Fruit fly (Drosophila melanogaster) whole organism, prepupa: ENCODE results near the gene CG42266.

Experiments
- Blimp-1 ChIP-seq: fragments of 200-800 bp; sonication (Bioruptor generic); optimal IDR thresholded peaks from 3 replicates; lab custom pipeline; 2017; ENCODE audit warnings: missing biosample characterization, missing genetic modification characterization, mild to moderate bottlenecking, moderate library complexity, missing genetic modification reagents
- CG10631 ChIP-seq: fragments of 200-800 bp; sonication (Bioruptor generic); optimal IDR thresholded peaks from 2 replicates; lab custom pipeline; 2016; ENCODE audit warnings: missing biosample characterization, missing genetic modification characterization
- CG10669 ChIP-seq: fragments of 200-800 bp; sonication (Bioruptor generic); optimal IDR thresholded peaks from 3 replicates; lab custom pipeline; 2018; ENCODE audit warnings: missing biosample characterization, mild to moderate bottlenecking, missing genetic modification characterization, moderate library complexity
- CG11294 ChIP-seq: fragments of 200-800 bp; sonication (Bioruptor generic); IDR thresholded peaks from 2 replicates; pipeline ENCODE4 v1.3.6; 2022; ENCODE audit warnings: missing biosample characterization, missing genetic modification characterization
- CG11762 ChIP-seq: fragments of 200-800 bp; sonication (Bioruptor generic); optimal IDR thresholded peaks from 3 replicates; lab custom pipeline; 2016; ENCODE audit warnings: missing biosample characterization, missing genetic modification characterization; ENCODE audit not compliant: insufficient read depth
- CG11902 ChIP-seq: fragments of 200-800 bp; sonication (Bioruptor generic); optimal IDR thresholded peaks from 3 replicates; lab custom pipeline; 2016; ENCODE audit warnings: missing biosample characterization, missing genetic modification characterization
- CG15336 ChIP-seq: fragments of 200-800 bp; sonication (Bioruptor generic); IDR thresholded peaks from 2 replicates; pipeline ENCODE4 v1.3.6; 2022; ENCODE audit warnings: missing biosample characterization, missing genetic modification characterization
- CG16779 ChIP-seq: fragments of 200-800 bp; sonication (Bioruptor generic); optimal IDR thresholded peaks from 3 replicates; lab custom pipeline; 2017; ENCODE audit warnings: missing biosample characterization, mild to moderate bottlenecking, missing genetic modification characterization
- CG3032 ChIP-seq: fragments of 200-800 bp; optimal IDR thresholded peaks from 2 replicates; lab custom pipeline; 2019; ENCODE audit warnings: missing biosample characterization, mild to moderate bottlenecking, missing genetic modification characterization, moderate library complexity
- CG31627 ChIP-seq: fragments of 200-800 bp; sonication (Bioruptor generic); optimal IDR thresholded peaks from 3 replicates; lab custom pipeline; 2016; ENCODE audit warnings: missing biosample characterization, missing genetic modification characterization
- CG34406 ChIP-seq: fragments of 200-800 bp; sonication (Bioruptor generic); optimal IDR thresholded peaks from 3 replicates; lab custom pipeline; 2016; ENCODE audit warnings: missing biosample characterization, missing genetic modification characterization
- CG4318 ChIP-seq: fragments of 200-800 bp; sonication (Bioruptor generic); optimal IDR thresholded peaks from 3 replicates; lab custom pipeline; 2017; ENCODE audit warnings: missing biosample characterization, mild to moderate bottlenecking, missing genetic modification characterization
- CG6163 ChIP-seq: fragments of 200-800 bp; sonication (Bioruptor generic); IDR thresholded peaks from 3 replicates; pipeline ENCODE4 v1.3.6; 2022; ENCODE audit warnings: missing biosample characterization, missing genetic modification characterization
- CG6276 ChIP-seq: fragments of 200-800 bp; sonication (Bioruptor generic); optimal IDR thresholded peaks from 2 replicates; lab custom pipeline; 2017; ENCODE audit warnings: missing biosample characterization, mild to moderate bottlenecking, missing genetic modification characterization
- CG6792 ChIP-seq: fragments of 200-800 bp; sonication (Bioruptor generic); optimal IDR thresholded peaks from 3 replicates; lab custom pipeline; 2016; ENCODE audit warnings: missing biosample characterization, missing genetic modification characterization
- CG6808 ChIP-seq: fragments of 200-800 bp; sonication (Bioruptor generic); optimal IDR thresholded peaks from 3 replicates; lab custom pipeline; 2017; ENCODE audit warnings: missing biosample characterization, missing genetic modification characterization, mild to moderate bottlenecking, moderate library complexity, missing genetic modification reagents
- CG6854 ChIP-seq: fragments of 200-800 bp; sonication (Bioruptor generic); optimal IDR thresholded peaks from 2 replicates; lab custom pipeline; 2017; ENCODE audit warnings: missing biosample characterization, mild to moderate bottlenecking, missing genetic modification characterization
- CG7368 ChIP-seq: fragments of 200-800 bp; sonication (Bioruptor generic); optimal IDR thresholded peaks from 3 replicates; lab custom pipeline; 2016; ENCODE audit warnings: missing biosample characterization, missing genetic modification characterization
- CG8119 ChIP-seq: fragments of 200-800 bp; sonication (Bioruptor generic); IDR thresholded peaks from 3 replicates; pipeline ENCODE4 v1.3.6; 2022; ENCODE audit warnings: missing biosample characterization, missing genetic modification characterization
- CG9139 ChIP-seq: fragments of 200-800 bp; sonication (Bioruptor generic); optimal IDR thresholded peaks from 3 replicates; lab custom pipeline; 2017; ENCODE audit warnings: missing biosample characterization, mild to moderate bottlenecking, missing genetic modification characterization
- Eip75B ChIP-seq: fragments of 200-800 bp; sonication (Bioruptor generic); optimal IDR thresholded peaks from 3 replicates; lab custom pipeline; 2016; ENCODE audit warnings: missing biosample characterization, missing genetic modification characterization
- Eip78C ChIP-seq: fragments of 200-800 bp; sonication (Bioruptor generic); peaks from one replicate; lab custom pipeline; 2016; ENCODE audit warnings: missing biosample characterization, missing genetic modification characterization
- Eip93F ChIP-seq: fragments of 200-800 bp; sonication (Bioruptor generic); optimal IDR thresholded peaks from 2 replicates; lab custom pipeline; 2016; ENCODE audit warnings: missing biosample characterization, mild to moderate bottlenecking, missing genetic modification characterization
- Ets21C ChIP-seq: fragments of 200-800 bp; sonication (Bioruptor generic); optimal IDR thresholded peaks from 3 replicates; lab custom pipeline; 2016; ENCODE audit warnings: missing biosample characterization, missing genetic modification characterization
- Ets96B ChIP-seq: fragments of 200-800 bp; optimal IDR thresholded peaks from 2 replicates; lab custom pipeline; 2019; ENCODE audit warnings: missing biosample characterization, mild to moderate bottlenecking, missing genetic modification characterization, moderate library complexity
- Hr38 ChIP-seq: sonication (Bioruptor generic); optimal IDR thresholded peaks from 2 replicates; lab custom pipeline; 2016; ENCODE audit warnings: missing biosample characterization, missing genetic modification characterization
- Hr4 ChIP-seq: fragments of 200-800 bp; sonication (Bioruptor generic); optimal IDR thresholded peaks from 3 replicates; lab custom pipeline; 2016; ENCODE audit warnings: missing biosample characterization, missing genetic modification characterization
- Met ChIP-seq: fragments of 200-800 bp; sonication (Bioruptor generic); optimal IDR thresholded peaks from 3 replicates; lab custom pipeline; 2016; ENCODE audit warnings: missing biosample characterization, missing genetic modification characterization
- OdsH ChIP-seq: fragments of 200-800 bp; sonication (Bioruptor generic); optimal IDR thresholded peaks from 3 replicates; lab custom pipeline; 2016; ENCODE audit warnings: missing biosample characterization, missing genetic modification characterization
- Sox102F ChIP-seq: fragments of 200-800 bp; sonication (Bioruptor generic); optimal IDR thresholded peaks from 2 replicates; lab custom pipeline; 2016; ENCODE audit warnings: missing biosample characterization, mild to moderate bottlenecking, missing genetic modification characterization
- Sox14 ChIP-seq: fragments of 200-800 bp; sonication (Bioruptor generic); optimal IDR thresholded peaks from 3 replicates; lab custom pipeline; 2016; ENCODE audit warnings: missing biosample characterization, missing genetic modification characterization
- Sox15 ChIP-seq: fragments of 200-800 bp; sonication (Bioruptor generic); optimal IDR thresholded peaks from 3 replicates; lab custom pipeline; 2016; ENCODE audit warnings: missing biosample characterization, missing genetic modification characterization
- achi ChIP-seq: fragments of 200-800 bp; sonication (Bioruptor generic); optimal IDR thresholded peaks from 3 replicates; lab custom pipeline; 2016; ENCODE audit warnings: missing biosample characterization, missing genetic modification characterization
- acj6 ChIP-seq: fragments of 200-800 bp; sonication (Bioruptor generic); optimal IDR thresholded peaks from 3 replicates; lab custom pipeline; 2016; ENCODE audit warnings: missing biosample characterization, missing genetic modification characterization
- cyc ChIP-seq: fragments of 200-800 bp; sonication (Bioruptor generic); optimal IDR thresholded peaks from 3 replicates; lab custom pipeline; 2016; ENCODE audit warnings: missing biosample characterization, missing genetic modification characterization
- dsx ChIP-seq: fragments of 200-800 bp; optimal IDR thresholded peaks from 3 replicates; lab custom pipeline; 2019; ENCODE audit warnings: missing biosample characterization, mild to moderate bottlenecking, missing genetic modification characterization, moderate library complexity; ENCODE audit not compliant: poor library complexity, severe bottlenecking
- fkh ChIP-seq: fragments of 200-800 bp; sonication (Bioruptor generic); optimal IDR thresholded peaks from 3 replicates; lab custom pipeline; 2017; ENCODE audit warnings: missing biosample characterization, mild to moderate bottlenecking, missing genetic modification characterization, moderate library complexity
- lz ChIP-seq: fragments of 200-800 bp; sonication (Bioruptor generic); optimal IDR thresholded peaks from 3 replicates; lab custom pipeline; 2016; ENCODE audit warnings: missing biosample characterization, missing genetic modification characterization
- net ChIP-seq: fragments of 200-800 bp; sonication (Bioruptor generic); optimal IDR thresholded peaks from 3 replicates; lab custom pipeline; 2016; ENCODE audit warnings: missing biosample characterization, missing genetic modification characterization
- pdm3 ChIP-seq: fragments of 200-800 bp; sonication (Bioruptor generic); optimal IDR thresholded peaks from 3 replicates; lab custom pipeline; 2016; ENCODE audit warnings: missing biosample characterization, missing genetic modification characterization
- spab ChIP-seq: fragments of 200-800 bp; sonication (Bioruptor generic); optimal IDR thresholded peaks from 2 replicates; lab custom pipeline; 2017; ENCODE audit warnings: missing biosample characterization, mild to moderate bottlenecking, missing genetic modification characterization, missing genetic modification reagents
- ss ChIP-seq, 2 experiments: fragments of 200-800 bp; sonication (Bioruptor generic); optimal IDR thresholded peaks; 2 replicates in 1 of 2; 3 replicates in 1 of 2; lab custom pipeline; 2017 to 2018; ENCODE audit warnings: mild to moderate bottlenecking in 2 of 2, missing biosample characterization in 2 of 2, missing genetic modification characterization in 2 of 2, moderate library complexity in 1 of 2
- svp ChIP-seq: fragments of 200-800 bp; sonication (Bioruptor generic); peaks from one replicate; lab custom pipeline; 2016; ENCODE audit warnings: missing biosample characterization, missing genetic modification characterization
- topi ChIP-seq: fragments of 200-800 bp; sonication (Bioruptor generic); optimal IDR thresholded peaks from 3 replicates; lab custom pipeline; 2016; ENCODE audit warnings: missing biosample characterization, missing genetic modification characterization
- vri ChIP-seq: fragments of 200-800 bp; sonication (Bioruptor generic); optimal IDR thresholded peaks from 3 replicates; lab custom pipeline; 2016; ENCODE audit warnings: missing biosample characterization, mild to moderate bottlenecking, missing genetic modification characterization

Gene CG42266

DNA sequence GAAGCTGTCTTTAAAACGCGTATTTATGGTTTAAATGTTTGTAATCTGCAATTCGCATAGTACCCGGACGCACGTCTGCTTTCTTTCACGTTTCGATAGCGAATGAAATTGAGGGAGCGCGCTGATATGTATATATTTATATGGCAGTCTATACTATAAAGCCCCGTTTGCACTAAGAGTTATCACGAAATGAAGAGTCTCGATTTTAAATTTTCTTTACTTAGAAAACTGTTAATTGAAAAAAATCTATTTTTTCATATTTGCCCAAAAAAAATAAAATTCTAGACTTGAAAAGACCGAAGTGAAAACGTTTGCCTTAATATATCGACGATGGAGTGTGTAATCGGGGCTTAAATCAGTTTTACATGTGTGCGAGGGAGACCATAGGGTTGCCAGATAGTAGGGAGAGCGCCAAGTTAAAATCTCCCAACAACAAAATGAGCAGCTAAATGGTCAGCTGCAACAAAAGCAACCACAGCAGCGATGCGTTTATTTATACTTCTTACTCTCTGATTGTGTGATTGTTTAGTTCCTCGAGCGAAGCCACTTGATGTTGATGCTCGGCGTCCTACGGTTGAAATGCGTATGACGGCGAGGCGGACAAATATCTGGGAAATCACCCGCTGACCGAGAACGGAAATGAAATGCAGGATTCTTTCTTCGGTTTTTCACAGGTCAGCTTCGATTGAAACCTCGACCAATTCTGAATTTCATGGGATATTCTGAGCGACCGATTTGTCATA lies 14.5 kb downstream of the CG42266 start, which contains the start of gene cact (continued):
- TF ChIP-seq CG11902 (GFP tag; lab: Kevin White, UChicago) (peak; percentile 82), lz (GFP tag; lab: Kevin White, UChicago) (peak; percentile 96), fkh (GFP tag; lab: Kevin White, UChicago) (peak; percentile 83), pdm3 (peak; percentile 94), acj6 (GFP tag; lab: Kevin White, UChicago) (peak; percentile 93), CG4318 (GFP tag; lab: Kevin White, UChicago) (peak; percentile 83), CG10669 (GFP tag; lab: Kevin White, UChicago) (peak; percentile 85), Hr4 (peak; percentile 96), topi (GFP tag; lab: Kevin White, UChicago) (peak; percentile 92), Met (GFP tag; lab: Kevin White, UChicago) (peak; percentile 94), Sox14 (GFP tag; lab: Kevin White, UChicago) (peak; percentile 94), Ets96B (tag; lab: Kevin White, UChicago) (peak; percentile 93), CG11294 (GFP tag; lab: Robert Waterston, UW) (peak; percentile 86), CG11762 (peak; percentile 63), spab (peak; percentile 69), vri (GFP tag; lab: Kevin White, UChicago) (peak; percentile 84), CG6792 (GFP tag; lab: Kevin White, UChicago) (peak; percentile 91), CG15336 (peak; percentile 93), svp (peak; percentile 94), CG16779 (tag; lab: Kevin White, UChicago) (peak; percentile 84), achi (GFP tag; lab: Kevin White, UChicago) (peak; percentile 92), ss (GFP tag; optimal IDR thresholded peaks at IDR 0.05; lab: Kevin White, UChicago) (peak; percentile 53 to 60), net (GFP tag; lab: Kevin White, UChicago) (peak; percentile 93), Hr38 (GFP tag; lab: Kevin White, UChicago) (peak; percentile 59), CG6808 (GFP tag; lab: Kevin White, UChicago) (peak; percentile 68), Sox15 (GFP tag; lab: Kevin White, UChicago) (peak; percentile 89), CG7368 (GFP tag; lab: Kevin White, UChicago) (peak; percentile 78), CG3032 (tag; lab: Kevin White, UChicago) (peak; percentile 88), CG34406 (GFP tag; lab: Kevin White, UChicago) (peak; percentile 92), OdsH (GFP tag; lab: Kevin White, UChicago) (peak; percentile 94), CG9139 (GFP tag; lab: Kevin White, UChicago) (peak; percentile 37), Ets21C (GFP tag; lab: Kevin White, UChicago) (peak; percentile 92), dsx (GFP tag; lab: Kevin White, UChicago) (peak; percentile 85), CG31627 (peak; percentile 97), CG8119 (GFP tag; lab: Robert Waterston, UW) (peak; percentile 92), Eip78C (GFP tag; lab: Kevin White, UChicago) (peak; percentile 98), cyc (GFP tag; lab: Kevin White, UChicago) (peak; percentile 94)

DNA sequence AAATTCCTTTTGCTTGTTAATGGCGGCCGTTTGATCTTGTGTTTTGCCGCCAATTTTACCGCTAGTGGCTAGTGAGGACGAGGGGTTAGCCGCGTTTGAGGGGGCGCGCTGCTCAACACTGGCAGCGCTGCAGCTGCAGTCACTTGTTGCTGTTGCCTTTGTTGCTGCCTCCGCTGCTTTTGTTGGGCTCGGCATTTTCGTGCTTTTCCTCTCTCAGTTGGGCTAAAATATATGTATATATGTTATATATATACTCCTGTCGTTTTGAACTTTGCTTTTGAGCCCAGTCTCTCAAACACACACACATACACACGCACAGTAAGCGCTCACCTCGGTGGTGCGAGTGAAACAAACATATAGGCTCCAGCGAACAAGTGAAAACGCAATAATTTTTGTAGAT lies 15.3 kb downstream of the CG42266 start:
- peak; percentile 8 for TF ChIP-seq net (GFP tag; lab: Kevin White, UChicago)
- no peak for TF ChIP-seq topi (GFP tag; lab: Kevin White, UChicago)
- peak; percentile 22; the same call in 1 of the 2 replicates for TF ChIP-seq CG15336
- TF ChIP-seq Eip93F (GFP tag; lab: Kevin White, UChicago), result no peak
- peak; percentile 59; the same call in 2 of the 3 replicates for TF ChIP-seq CG6163
- TF ChIP-seq CG9139 (GFP tag; lab: Kevin White, UChicago), result peak; percentile 48
- no peak for TF ChIP-seq CG31627
- TF ChIP-seq CG6854 (GFP tag; lab: Kevin White, UChicago), result peak; percentile 45
- TF ChIP-seq Sox102F (GFP tag; lab: Kevin White, UChicago), result no peak
- no peak for TF ChIP-seq CG10631 (GFP tag; lab: Kevin White, UChicago)
- TF ChIP-seq Sox14 (GFP tag; lab: Kevin White, UChicago), result peak; percentile 41
- TF ChIP-seq CG6808 (GFP tag; lab: Kevin White, UChicago), result peak; percentile 17
- TF ChIP-seq Blimp-1 (GFP tag; lab: Kevin White, UChicago), result peak; percentile 31
- TF ChIP-seq Eip75B, result no peak
- TF ChIP-seq vri (GFP tag; lab: Kevin White, UChicago), result peak; percentile 22
- TF ChIP-seq CG6276 (GFP tag; lab: Kevin White, UChicago), result peak; percentile 22
- TF ChIP-seq svp, result peak; percentile 89
- peak; percentile 58 for TF ChIP-seq CG16779 (tag; lab: Kevin White, UChicago)
- TF ChIP-seq Eip78C (GFP tag; lab: Kevin White, UChicago), result peak; percentile 76
- TF ChIP-seq ss (GFP tag; optimal IDR thresholded peaks at IDR 0.05; lab: Kevin White, UChicago), result peak; percentile 49 to 70
